Fruit fly (Drosophila melanogaster): Measurements from ENCODE around the gene CG1806.

Gene CG1806

dm6 chrX:12014800-12015389 lies 7.9 kb downstream of the CG1806 start (continued):
- TF ChIP-seq pnt (GFP tag; optimal IDR thresholded peaks at IDR 0.05), result no peak
- TF ChIP-seq gcm2 (GFP tag; optimal IDR thresholded peaks at IDR 0.05), result no peak
- no peak for TF ChIP-seq CG1832 (GFP tag; optimal IDR thresholded peaks at IDR 0.05)
- TF ChIP-seq MESR4 (GFP tag; optimal IDR thresholded peaks at IDR 0.05), result no peak
- TF ChIP-seq sens-2 (GFP tag; IDR thresholded peaks at IDR 0.05), result no peak
- 0 out of 3 replicates have a peak, but pooled peaks have one; percentile 9 for TF ChIP-seq Optix (GFP tag; IDR thresholded peaks at IDR 0.05)
- peak; percentile 17 for TF ChIP-seq Oli (tag; optimal IDR thresholded peaks at IDR 0.05)
- TF ChIP-seq CG9437 (GFP tag; optimal IDR thresholded peaks at IDR 0.05), result peak; percentile 4
- TF ChIP-seq CG11504 (tag; optimal IDR thresholded peaks at IDR 0.05), result no peak
- 0 out of 3 replicates have a peak, but pooled peaks have one; percentile 9 for TF ChIP-seq CG14050 (GFP tag; IDR thresholded peaks at IDR 0.05)
- TF ChIP-seq D (optimal IDR thresholded peaks at IDR 0.05), result no peak
- no peak for TF ChIP-seq D (GFP tag; optimal IDR thresholded peaks at IDR 0.05)
- TF ChIP-seq Fer1 (GFP tag; optimal IDR thresholded peaks at IDR 0.05), result no peak
- no peak for TF ChIP-seq CG17612 (GFP tag; IDR thresholded peaks at IDR 0.05)
- TF ChIP-seq ftz-f1 (GFP tag; optimal IDR thresholded peaks at IDR 0.05), result no peak
- peak; percentile 14 for TF ChIP-seq Mad (GFP tag; optimal IDR thresholded peaks at IDR 0.05)
- no peak for TF ChIP-seq Hr78 (GFP tag; optimal IDR thresholded peaks at IDR 0.05)
- no peak for TF ChIP-seq CG16815 (GFP tag; optimal IDR thresholded peaks at IDR 0.05)
- no peak for TF ChIP-seq en (GFP tag; optimal IDR thresholded peaks at IDR 0.05)
- TF ChIP-seq jigr1 (GFP tag; IDR thresholded peaks at IDR 0.05), result no peak
- no peak for TF ChIP-seq mirr (GFP tag; optimal IDR thresholded peaks at IDR 0.05)
- peak; percentile 8 for TF ChIP-seq az2 (GFP tag; optimal IDR thresholded peaks at IDR 0.05)
- peak; percentile 7 for TF ChIP-seq zfh2 (GFP tag; optimal IDR thresholded peaks at IDR 0.05)
- no peak for TF ChIP-seq CG1233 (GFP tag; optimal IDR thresholded peaks at IDR 0.05)
- peak; percentile 34 for TF ChIP-seq CG10366 (GFP tag; IDR thresholded peaks at IDR 0.05)
- TF ChIP-seq bigmax (GFP tag; optimal IDR thresholded peaks at IDR 0.05), result no peak
- TF ChIP-seq CG11247 (GFP tag; IDR thresholded peaks at IDR 0.05), result 0 out of 2 replicates have a peak, but pooled peaks have one; percentile 20
- no peak for TF ChIP-seq disco-r (GFP tag; optimal IDR thresholded peaks at IDR 0.05)
- no peak for TF ChIP-seq nerfin-1 (tag; optimal IDR thresholded peaks at IDR 0.05)
- TF ChIP-seq CG8388 (GFP tag; optimal IDR thresholded peaks at IDR 0.05), result no peak
- TF ChIP-seq eve (GFP tag; optimal IDR thresholded peaks at IDR 0.05), result no peak
- no peak for TF ChIP-seq p53 (GFP tag; optimal IDR thresholded peaks at IDR 0.05)
- TF ChIP-seq CG18011 (GFP tag; optimal IDR thresholded peaks at IDR 0.05), result no peak
- TF ChIP-seq CG15479 (GFP tag; optimal IDR thresholded peaks at IDR 0.05), result no peak
- peak; percentile 19; the same call in 2 of the 3 replicates for TF ChIP-seq Aef1 (GFP tag; IDR thresholded peaks at IDR 0.05)
- TF ChIP-seq CG2199 (GFP tag; IDR thresholded peaks at IDR 0.05), result no peak
- peak; percentile 9 for TF ChIP-seq lbe (GFP tag; optimal IDR thresholded peaks at IDR 0.05)
- TF ChIP-seq sd (tag; optimal IDR thresholded peaks at IDR 0.05), result no peak
- no peak for TF ChIP-seq CG30431 (GFP tag; optimal IDR thresholded peaks at IDR 0.05)
- no peak for TF ChIP-seq CG3995 (GFP tag; optimal IDR thresholded peaks at IDR 0.05)
- TF ChIP-seq HmgD (GFP tag; optimal IDR thresholded peaks at IDR 0.05), result no peak
- TF ChIP-seq CG43689 (GFP tag; IDR thresholded peaks at IDR 0.05), result no peak
- peak; percentile 29 for TF ChIP-seq unpg (GFP tag; optimal IDR thresholded peaks at IDR 0.05)
- TF ChIP-seq salm (tag; optimal IDR thresholded peaks at IDR 0.05), result no peak
- TF ChIP-seq bab2 (GFP tag; optimal IDR thresholded peaks at IDR 0.05), result no peak
- no peak for TF ChIP-seq CG8478 (optimal IDR thresholded peaks at IDR 0.05)
- TF ChIP-seq HLH4C (GFP tag; IDR thresholded peaks at IDR 0.05; ENCODE audit: partially characterized antibody), result no peak
- TF ChIP-seq aop (GFP tag; IDR thresholded peaks at IDR 0.05), result no peak
- peak; percentile 40; the same call in 1 of the 3 replicates for TF ChIP-seq ase (GFP tag; IDR thresholded peaks at IDR 0.05)
- 0 out of 2 replicates have a peak, but pooled peaks have one; percentile 3 for TF ChIP-seq CG1024 (GFP tag; IDR thresholded peaks at IDR 0.05)
- TF ChIP-seq CG12769 (tag; optimal IDR thresholded peaks at IDR 0.05), result no peak
